Fruit fly (Drosophila melanogaster) whole organism, pupa: ENCODE measurements around the gene nac.

Experiments
- CG13204 ChIP-seq: fragments of 200-800 bp; sonication (Bioruptor generic); optimal IDR thresholded peaks from 2 replicates; lab custom pipeline; 2018; ENCODE audit warnings: missing biosample characterization, mild to moderate bottlenecking, missing genetic modification characterization, moderate library complexity
- CG15710 ChIP-seq: fragments of 200-800 bp; sonication (Bioruptor generic); optimal IDR thresholded peaks from 2 replicates; lab custom pipeline; 2018; ENCODE audit warnings: missing biosample characterization, mild to moderate bottlenecking, missing genetic modification characterization, moderate library complexity
- CG32121 ChIP-seq: fragments of 200-800 bp; sonication (Bioruptor generic); IDR thresholded peaks from 2 replicates; pipeline ENCODE4 v1.3.6; 2022; ENCODE audit warnings: missing biosample characterization, missing genetic modification characterization
- CG8159 ChIP-seq: fragments of 200-800 bp; sonication (Bioruptor generic); optimal IDR thresholded peaks from 3 replicates; lab custom pipeline; 2018; ENCODE audit warnings: missing biosample characterization, mild to moderate bottlenecking, missing genetic modification characterization, moderate library complexity
- D1 ChIP-seq: fragments of 200-800 bp; sonication (Bioruptor generic); optimal IDR thresholded peaks from 2 replicates; lab custom pipeline; 2018; ENCODE audit warnings: missing biosample characterization, mild to moderate bottlenecking, missing genetic modification characterization, moderate library complexity
- gl ChIP-seq: fragments of 200-800 bp; sonication (Bioruptor generic); optimal IDR thresholded peaks from 2 replicates; lab custom pipeline; 2018; ENCODE audit warnings: missing biosample characterization, mild to moderate bottlenecking, missing genetic modification characterization
- rn ChIP-seq: fragments of 200-800 bp; sonication (Bioruptor generic); IDR thresholded peaks from 2 replicates; pipeline ENCODE4 v1.3.6; 2022; ENCODE audit warnings: missing biosample characterization, missing genetic modification characterization

DNA sequence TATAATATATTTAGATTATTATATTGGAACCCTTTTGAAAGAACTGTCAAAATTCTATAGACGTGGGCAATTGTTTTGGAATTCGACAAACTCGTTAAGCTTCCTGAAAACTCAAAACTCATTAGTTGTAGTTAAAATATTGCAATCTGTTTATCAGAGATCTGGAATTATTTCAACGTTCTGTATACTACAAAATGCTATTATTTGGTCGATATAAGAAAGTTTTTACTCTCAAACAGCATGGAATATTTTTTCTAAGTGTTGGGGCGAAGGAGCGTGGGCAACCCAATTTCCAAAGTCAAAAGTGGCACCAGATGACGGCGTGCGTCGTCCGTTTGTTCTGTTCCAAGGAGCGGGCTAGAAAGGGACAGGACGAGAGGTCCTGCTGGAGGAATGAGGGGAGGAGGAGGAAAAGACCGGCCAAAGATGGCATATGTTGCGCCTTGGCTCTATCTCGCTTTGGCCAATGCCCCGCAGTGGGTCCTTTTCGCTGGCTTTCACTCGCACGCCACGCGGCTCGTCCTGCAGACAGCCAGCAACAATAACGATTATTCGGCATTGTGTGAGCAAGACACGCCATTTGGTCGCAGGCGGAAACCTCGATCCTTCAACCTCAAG, 18.0 kb downstream of the nac start:
- no peak for TF ChIP-seq gl (tag; lab: Kevin White, UChicago)
- TF ChIP-seq CG15710: no peak
- no peak for TF ChIP-seq rn
- TF ChIP-seq CG8159 (tag; lab: Kevin White, UChicago): no peak
- TF ChIP-seq CG32121 (GFP tag; lab: Robert Waterston, UW): no peak
- no peak for TF ChIP-seq D1 (tag; lab: Kevin White, UChicago)
- TF ChIP-seq CG13204: no peak
